Worm (Caenorhabditis elegans) whole organism, young adult: ENCODE results near the gene srlf-24.

Source experiments
- B0019.2 ChIP-seq: fragments of 200-800 bp; sonication (Bioruptor generic); conservative IDR thresholded peaks from 2 replicates; pipeline ENCODE4 v1.3.6; 2022; ENCODE audit warnings: missing genetic modification reagents, missing genetic modification characterization, missing compliant biosample characterization
- B0261.1 ChIP-seq: sonication (generic microtip); optimal IDR thresholded peaks from 2 replicates; lab custom pipeline; 2016; ENCODE audit warnings: mild to moderate bottlenecking, missing genetic modification characterization, moderate library complexity, missing compliant biosample characterization
- B0336.3 ChIP-seq: fragments of 200-800 bp; sonication (Bioruptor generic); IDR thresholded peaks from 2 replicates; pipeline ENCODE4 v1.3.6; 2022; ENCODE audit warnings: missing genetic modification characterization, missing compliant biosample characterization
- C17E4.6 ChIP-seq: fragments of 200-800 bp; sonication (Bioruptor generic); IDR thresholded peaks from 2 replicates; pipeline ENCODE4 v1.3.6; 2022; ENCODE audit warnings: missing genetic modification reagents, missing genetic modification characterization, missing compliant biosample characterization
- D2030.7 ChIP-seq: fragments of 200-800 bp; sonication (Bioruptor generic); IDR thresholded peaks from 2 replicates; pipeline ENCODE4 v1.3.6; 2022; ENCODE audit warnings: missing genetic modification reagents, missing genetic modification characterization, missing compliant biosample characterization
- F10E7.11 ChIP-seq: sonication (generic microtip); optimal IDR thresholded peaks from 2 replicates; lab custom pipeline; 2017; ENCODE audit warnings: mild to moderate bottlenecking, missing genetic modification characterization, moderate library complexity, missing compliant biosample characterization
- F33H1.4 ChIP-seq: fragments of 200-800 bp; sonication (Bioruptor generic); IDR thresholded peaks from 2 replicates; pipeline ENCODE4 v1.3.6; 2022; ENCODE audit warnings: missing genetic modification reagents, missing genetic modification characterization, missing compliant biosample characterization
- F39B2.1 ChIP-seq: fragments of 200-800 bp; sonication (Bioruptor generic); IDR thresholded peaks from 2 replicates; pipeline ENCODE4 v1.3.6; 2022; ENCODE audit warnings: missing genetic modification reagents, missing genetic modification characterization, missing compliant biosample characterization
- F57C9.4 ChIP-seq: sonication (generic microtip); optimal IDR thresholded peaks from 2 replicates; lab custom pipeline; 2017; ENCODE audit warnings: mild to moderate bottlenecking, missing genetic modification characterization, missing compliant biosample characterization
- T07F8.4 ChIP-seq: sonication (generic microtip); optimal IDR thresholded peaks from 2 replicates; lab custom pipeline; 2016; ENCODE audit warnings: mild to moderate bottlenecking, missing genetic modification characterization, moderate library complexity, missing compliant biosample characterization
- Y67H2A.10 ChIP-seq: fragments of 200-800 bp; sonication (Bioruptor generic); conservative IDR thresholded peaks from 2 replicates; pipeline ENCODE4 v1.3.6; 2022; ENCODE audit warnings: missing genetic modification reagents, missing genetic modification characterization, missing compliant biosample characterization
- ZK185.1 ChIP-seq: sonication (generic microtip); optimal IDR thresholded peaks from 2 replicates; lab custom pipeline; 2016; ENCODE audit warnings: mild to moderate bottlenecking, missing genetic modification characterization, missing compliant biosample characterization; ENCODE audit not compliant: poor library complexity, severe bottlenecking
- atf-7 ChIP-seq: sonication (generic microtip); optimal IDR thresholded peaks from 2 replicates; lab custom pipeline; 2017; ENCODE audit warnings: mild to moderate bottlenecking, missing genetic modification characterization, missing compliant biosample characterization
- bed-2 ChIP-seq: fragments of 200-800 bp; sonication (Bioruptor generic); IDR thresholded peaks from 2 replicates; pipeline ENCODE4 v1.3.6; 2022; ENCODE audit warnings: missing genetic modification reagents, missing genetic modification characterization, missing compliant biosample characterization
- ccch-3 ChIP-seq: fragments of 200-800 bp; sonication (Bioruptor generic); optimal IDR thresholded peaks from 2 replicates; lab custom pipeline; 2018; ENCODE audit warnings: mild to moderate bottlenecking, missing genetic modification characterization, missing compliant biosample characterization
- ceh-40 ChIP-seq: fragments of 200-800 bp; sonication (Bioruptor generic); IDR thresholded peaks from 2 replicates; pipeline ENCODE4 v1.3.6; 2022; ENCODE audit warnings: missing genetic modification characterization, missing compliant biosample characterization
- chd-7 ChIP-seq: sonication (generic microtip); optimal IDR thresholded peaks from 2 replicates; lab custom pipeline; 2016; ENCODE audit warnings: mild to moderate bottlenecking, missing genetic modification characterization, moderate library complexity, missing compliant biosample characterization
- die-1 ChIP-seq: sonication (generic microtip); optimal IDR thresholded peaks from 2 replicates; lab custom pipeline; 2016; ENCODE audit warnings: missing genotype, mild to moderate bottlenecking, missing genetic modification characterization, missing compliant biosample characterization
- dox-1 ChIP-seq: fragments of 200-800 bp; sonication (Bioruptor generic); IDR thresholded peaks from 2 replicates; pipeline ENCODE4 v1.3.6; 2022; ENCODE audit warnings: missing genetic modification reagents, missing genetic modification characterization, missing compliant biosample characterization
- egl-18 ChIP-seq: fragments of 200-800 bp; sonication (Bioruptor generic); IDR thresholded peaks from 2 replicates; pipeline ENCODE4 v1.3.6; 2022; ENCODE audit warnings: missing genetic modification reagents, missing genetic modification characterization, missing compliant biosample characterization
- gei-17 ChIP-seq: fragments of 200-800 bp; sonication (Bioruptor generic); optimal IDR thresholded peaks from 2 replicates; lab custom pipeline; 2018; ENCODE audit warnings: mild to moderate bottlenecking, missing genetic modification characterization, missing compliant biosample characterization
- let-526 ChIP-seq: fragments of 200-800 bp; sonication (Bioruptor generic); IDR thresholded peaks from 2 replicates; pipeline ENCODE4 v1.3.6; 2022; ENCODE audit warnings: missing genetic modification reagents, missing genetic modification characterization, missing compliant biosample characterization
- lin-35 ChIP-seq, 3 experiments: fragments of 150-350 bp in 2 of 3; sonication (generic microtip) in 1 of 3; optimal IDR thresholded peaks; 2 replicates each; lab custom pipeline; 2014 to 2018; ENCODE audit warnings: missing biosample characterization in 3 of 3, missing genetic modification characterization in 3 of 3, missing genetic modification reagents in 3 of 3
- lsl-1 ChIP-seq: fragments of 200-800 bp; sonication (Bioruptor generic); optimal IDR thresholded peaks from 2 replicates; lab custom pipeline; 2018; ENCODE audit warnings: mild to moderate bottlenecking, missing genetic modification characterization, moderate library complexity, missing compliant biosample characterization
- madf-10 ChIP-seq: sonication (generic microtip); optimal IDR thresholded peaks from 2 replicates; lab custom pipeline; 2016; ENCODE audit warnings: mild to moderate bottlenecking, missing genetic modification characterization, missing compliant biosample characterization
- mel-28 ChIP-seq: sonication (generic microtip); optimal IDR thresholded peaks from 2 replicates; lab custom pipeline; 2016; ENCODE audit warnings: borderline replicate concordance, mild to moderate bottlenecking, missing genetic modification characterization, missing compliant biosample characterization
- mes-4 ChIP-seq: sonication (generic microtip); optimal IDR thresholded peaks from 2 replicates; lab custom pipeline; 2016; ENCODE audit warnings: missing genotype, missing genetic modification characterization, missing compliant biosample characterization
- nhr-120 ChIP-seq: fragments of 200-800 bp; sonication (Bioruptor generic); IDR thresholded peaks from 2 replicates; pipeline ENCODE4 v1.3.6; 2022; ENCODE audit warnings: missing genetic modification characterization, missing compliant biosample characterization
- nhr-27 ChIP-seq: fragments of 200-800 bp; sonication (Bioruptor generic); optimal IDR thresholded peaks from 2 replicates; lab custom pipeline; 2018; ENCODE audit warnings: mild to moderate bottlenecking, missing genetic modification characterization, moderate library complexity, missing compliant biosample characterization
- nhr-80 ChIP-seq: sonication (generic microtip); optimal IDR thresholded peaks from 2 replicates; lab custom pipeline; 2016; ENCODE audit warnings: missing genetic modification characterization, missing compliant biosample characterization
- pha-4 ChIP-seq: fragments of 150-350 bp; sonication (generic microtip); optimal IDR thresholded peaks from 2 replicates; lab custom pipeline; 2014; ENCODE audit warnings: missing biosample characterization, missing genetic modification reagents, missing genetic modification characterization
- rec-8 ChIP-seq, 2 experiments: sonication (generic microtip); optimal IDR thresholded peaks; 2 replicates each; lab custom pipeline; 2016; ENCODE audit warnings: mild to moderate bottlenecking in 2 of 2, missing genetic modification characterization in 2 of 2, missing genetic modification reagents in 2 of 2, missing genotype in 2 of 2, missing biosample characterization in 1 of 2, missing compliant biosample characterization in 1 of 2, moderate library complexity in 1 of 2
- repo-1 ChIP-seq: sonication (generic microtip); optimal IDR thresholded peaks from 2 replicates; lab custom pipeline; 2017; ENCODE audit warnings: mild to moderate bottlenecking, missing genetic modification characterization, missing compliant biosample characterization
- rpc-1 ChIP-seq, 2 experiments: fragments of 150-350 bp in 1 of 2; sonication (generic microtip) in 1 of 2; optimal IDR thresholded peaks; 2 replicates each; lab custom pipeline; 2014 to 2018; ENCODE audit warnings: missing biosample characterization in 1 of 2, missing genetic modification characterization in 1 of 2, missing genetic modification reagents in 1 of 2, missing genotype in 1 of 2
- sdz-38 ChIP-seq: sonication (generic microtip); optimal IDR thresholded peaks from 2 replicates; lab custom pipeline; 2016; ENCODE audit warnings: missing genotype, missing genetic modification characterization, missing compliant biosample characterization
- snpc-1.1 ChIP-seq: sonication (generic microtip); optimal IDR thresholded peaks from 2 replicates; lab custom pipeline; 2017; ENCODE audit warnings: missing genetic modification characterization, mild to moderate bottlenecking, missing compliant biosample characterization, antibody characterized with exemption, moderate library complexity, missing genotype, missing genetic modification reagents; ENCODE audit not compliant: insufficient read depth
- snpc-1.3 ChIP-seq: sonication (generic microtip); optimal IDR thresholded peaks from 2 replicates; lab custom pipeline; 2017; ENCODE audit warnings: missing genetic modification characterization, mild to moderate bottlenecking, missing compliant biosample characterization, antibody characterized with exemption, moderate library complexity, missing genotype, missing genetic modification reagents; ENCODE audit not compliant: insufficient read depth
- snpc-3.4 ChIP-seq: sonication (generic microtip); optimal IDR thresholded peaks from 2 replicates; lab custom pipeline; 2017; ENCODE audit warnings: missing genetic modification characterization, mild to moderate bottlenecking, missing compliant biosample characterization, antibody characterized with exemption, moderate library complexity, missing genotype, missing genetic modification reagents
- snpc-4 ChIP-seq, 5 experiments: fragments of 150-350 bp in 1 of 5; sonication (generic microtip) in 4 of 5; optimal IDR thresholded peaks; 2 replicates each; lab custom pipeline; 2014 to 2018; ENCODE audit warnings: missing genetic modification characterization in 5 of 5, missing biosample characterization in 3 of 5, antibody characterized with exemption in 2 of 5, mild to moderate bottlenecking in 2 of 5, missing compliant biosample characterization in 2 of 5, missing genotype in 2 of 5, moderate library complexity in 2 of 5, missing genetic modification reagents in 1 of 5
- tbp1 ChIP-seq: fragments of 200-800 bp; sonication (Bioruptor generic); optimal IDR thresholded peaks from 2 replicates; lab custom pipeline; 2018; ENCODE audit warnings: mild to moderate bottlenecking, missing genetic modification characterization, missing compliant biosample characterization
- tbx-9 ChIP-seq: sonication (generic microtip); optimal IDR thresholded peaks from 2 replicates; lab custom pipeline; 2016; ENCODE audit warnings: borderline replicate concordance, missing genetic modification characterization, inconsistent platforms, missing compliant biosample characterization
- unc-130 ChIP-seq: sonication (generic microtip); optimal IDR thresholded peaks from 2 replicates; lab custom pipeline; 2016; ENCODE audit warnings: missing genetic modification reagents, missing genetic modification characterization, missing compliant biosample characterization
- ztf-22 ChIP-seq: fragments of 200-800 bp; sonication (Bioruptor generic); optimal IDR thresholded peaks from 2 replicates; lab custom pipeline; 2018; ENCODE audit warnings: mild to moderate bottlenecking, missing genetic modification characterization, moderate library complexity, missing compliant biosample characterization
- ztf-6 ChIP-seq: fragments of 200-800 bp; sonication (Bioruptor generic); IDR thresholded peaks from 2 replicates; pipeline ENCODE4 v1.3.6; 2022; ENCODE audit warnings: missing genetic modification reagents, missing genetic modification characterization, missing compliant biosample characterization

The srlf-24 gene

DNA sequence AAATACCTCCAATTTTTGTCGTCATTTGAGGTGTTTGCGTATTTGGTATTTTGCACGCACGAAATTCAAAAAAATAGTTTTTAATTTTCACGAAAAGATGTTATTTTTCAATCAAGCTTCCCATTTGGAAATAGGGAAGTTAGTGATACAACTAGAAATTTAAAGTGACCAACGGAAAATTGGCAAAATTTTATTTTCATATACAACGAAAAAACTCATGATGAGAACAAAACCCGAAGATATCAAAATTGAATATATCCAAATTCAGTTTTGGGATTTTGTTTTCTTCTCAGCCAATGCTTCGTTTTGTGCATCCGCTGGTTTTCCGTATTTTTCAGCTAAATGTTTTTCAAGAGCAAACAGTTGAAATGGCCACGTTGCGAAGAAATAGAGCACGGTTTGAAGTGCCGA is 40.3 kb upstream of the srlf-24 start (continued):
- TF ChIP-seq rpc-1 (optimal IDR thresholded peaks at IDR 0.05; lab: Kevin White, UChicago) = no peak
- no peak for TF ChIP-seq rpc-1 (tag; optimal IDR thresholded peaks at IDR 0.05; lab: Kevin White, UChicago)
- TF ChIP-seq dox-1 (GFP tag; lab: Robert Waterston, UW) = no peak
- TF ChIP-seq ZK185.1 = no peak
- peak; percentile 53; the same call in 1 of the 2 replicates for TF ChIP-seq B0336.3 (GFP tag; lab: Robert Waterston, UW)
- TF ChIP-seq chd-7 = peak; percentile 63
- peak; percentile 35 for TF ChIP-seq die-1
- TF ChIP-seq ztf-6 (GFP tag; lab: Robert Waterston, UW) = no peak
- peak; percentile 91 for TF ChIP-seq F10E7.11
- TF ChIP-seq Y67H2A.10 = no peak
- TF ChIP-seq lsl-1 (GFP tag; lab: Kevin White, UChicago) = peak; percentile 37
- peak in 1 of 3 experiments; percentile 47 for TF ChIP-seq lin-35 (GFP tag; optimal IDR thresholded peaks at IDR 0.05; lab: Kevin White, UChicago)
- 0 out of 2 replicates have a peak, but pooled peaks have one; percentile 14 for TF ChIP-seq ceh-40
- TF ChIP-seq bed-2 (GFP tag; lab: Robert Waterston, UW) = no peak
- peak; percentile 42 for TF ChIP-seq tbp1 (GFP tag; lab: Kevin White, UChicago)
- TF ChIP-seq mes-4 = no peak
- TF ChIP-seq gei-17 = no peak
- no peak for TF ChIP-seq mel-28
- TF ChIP-seq nhr-27 (tag; lab: Kevin White, UChicago) = peak; percentile 75
- TF ChIP-seq snpc-1.1 (tag; lab: Kevin White, UChicago) = peak; percentile 28
- TF ChIP-seq T07F8.4 = no peak

DNA sequence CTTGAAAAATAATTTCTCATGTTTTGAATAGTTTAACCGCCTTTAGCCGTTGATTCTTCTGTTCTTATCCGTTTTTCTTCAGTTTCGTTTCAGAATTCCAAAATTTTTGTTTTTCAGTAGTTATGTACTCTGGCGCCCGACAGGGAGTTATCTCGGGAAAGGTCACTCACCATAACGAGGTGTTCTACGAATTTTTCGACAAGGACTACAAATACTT is 37.5 kb upstream of the srlf-24 start, which contains the start of gene F01G4.4:
Gene F01G4.4 (plus strand): TSS at position 118 of the 217 bp plus-strand sequence.
- TF ChIP-seq egl-18 (GFP tag; lab: Robert Waterston, UW) (no peak), pha-4 (tag; lab: Kevin White, UChicago) (no peak), sdz-38 (tag; lab: Kevin White, UChicago) (no peak), ceh-40 (no peak)

DNA sequence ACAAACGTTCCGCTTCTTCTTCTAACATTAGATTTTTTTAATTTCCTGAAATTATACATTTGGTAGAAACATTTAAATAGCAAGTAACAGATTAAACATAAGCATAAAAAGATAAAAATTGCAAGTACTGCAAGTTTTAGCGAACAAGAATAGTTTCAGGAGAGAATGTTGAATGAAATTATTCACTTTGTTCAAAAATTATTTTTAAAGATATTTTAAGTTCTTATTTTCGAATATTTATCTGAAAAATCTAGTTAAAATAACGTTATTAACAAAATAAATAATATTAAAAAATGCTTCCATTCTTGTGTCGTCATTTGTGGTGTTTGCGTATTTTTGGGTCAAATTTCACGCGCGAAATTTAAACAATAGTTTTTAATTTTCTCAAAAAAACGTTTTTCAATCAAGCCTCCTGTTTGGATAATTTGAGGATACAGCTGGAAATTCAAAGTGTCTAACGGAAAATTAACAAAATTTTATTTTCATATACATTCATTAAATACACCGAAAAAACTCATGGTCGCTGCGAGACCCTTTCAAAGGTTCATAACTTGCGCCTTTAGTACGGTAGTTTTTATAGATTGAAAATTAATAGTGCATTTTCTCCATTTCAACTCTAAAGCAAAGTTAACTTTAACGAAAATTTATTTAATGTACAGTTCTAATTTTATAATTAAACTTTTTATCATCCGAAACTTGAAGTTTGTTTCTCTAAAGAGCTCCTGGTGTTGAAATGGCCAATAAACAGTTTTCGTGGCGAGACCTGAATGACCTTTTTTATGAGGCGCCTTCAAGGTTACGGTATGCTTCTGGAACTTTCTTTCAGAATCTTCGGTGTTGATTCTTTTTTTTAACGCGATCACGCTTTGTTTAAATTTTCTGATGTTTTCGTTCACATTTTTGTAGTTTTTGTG is 36.9 kb upstream of the srlf-24 start, which contains the start of gene skih-2:
Gene skih-2 (minus strand): TSS at position 51 of the 914 bp plus-strand sequence.
- no peak for TF ChIP-seq atf-7 (tag; lab: Kevin White, UChicago)
- TF ChIP-seq madf-10 (tag; lab: Kevin White, UChicago) = no peak
- no peak for TF ChIP-seq ceh-40
- TF ChIP-seq snpc-4 (GFP tag; optimal IDR thresholded peaks at IDR 0.05; lab: Kevin White, UChicago) = no peak
- TF ChIP-seq snpc-4 (tag; optimal IDR thresholded peaks at IDR 0.05; lab: Kevin White, UChicago) = peak in 2 of 4 experiments; percentile 16 to 20
- no peak for TF ChIP-seq nhr-120 (GFP tag; lab: Robert Waterston, UW)
- TF ChIP-seq repo-1 (tag; lab: Kevin White, UChicago) = no peak
- peak; percentile 16 for TF ChIP-seq unc-130 (GFP tag; lab: Kevin White, UChicago)
- no peak for TF ChIP-seq F57C9.4 (tag; lab: Kevin White, UChicago)
- TF ChIP-seq B0261.1 = no peak
- no peak; the same call in none of the 2 replicates for TF ChIP-seq D2030.7 (GFP tag; lab: Robert Waterston, UW)
- TF ChIP-seq ccch-3 (GFP tag; lab: Kevin White, UChicago) = no peak
- no peak for TF ChIP-seq rec-8 (tag; optimal IDR thresholded peaks at IDR 0.05; lab: Kevin White, UChicago)
- no peak for TF ChIP-seq mes-4
- TF ChIP-seq F33H1.4 (GFP tag; lab: Robert Waterston, UW) = peak; percentile 89
- TF ChIP-seq F39B2.1 (GFP tag; lab: Robert Waterston, UW) = no peak
- no peak for TF ChIP-seq nhr-80
- peak; percentile 14 for TF ChIP-seq snpc-3.4 (tag; lab: Kevin White, UChicago)
- no peak for TF ChIP-seq let-526 (GFP tag; lab: Robert Waterston, UW)
- no peak for TF ChIP-seq ztf-22 (GFP tag; lab: Kevin White, UChicago)
- TF ChIP-seq C17E4.6 (GFP tag; lab: Robert Waterston, UW) = no peak
- no peak for TF ChIP-seq snpc-1.3 (tag; lab: Kevin White, UChicago)
- no peak for TF ChIP-seq egl-18 (GFP tag; lab: Robert Waterston, UW)
- TF ChIP-seq B0019.2 (GFP tag; lab: Robert Waterston, UW) = no peak
- TF ChIP-seq tbx-9 = no peak
